Worm (Caenorhabditis elegans): ENCODE results near the gene T06C12.9.

DNA sequence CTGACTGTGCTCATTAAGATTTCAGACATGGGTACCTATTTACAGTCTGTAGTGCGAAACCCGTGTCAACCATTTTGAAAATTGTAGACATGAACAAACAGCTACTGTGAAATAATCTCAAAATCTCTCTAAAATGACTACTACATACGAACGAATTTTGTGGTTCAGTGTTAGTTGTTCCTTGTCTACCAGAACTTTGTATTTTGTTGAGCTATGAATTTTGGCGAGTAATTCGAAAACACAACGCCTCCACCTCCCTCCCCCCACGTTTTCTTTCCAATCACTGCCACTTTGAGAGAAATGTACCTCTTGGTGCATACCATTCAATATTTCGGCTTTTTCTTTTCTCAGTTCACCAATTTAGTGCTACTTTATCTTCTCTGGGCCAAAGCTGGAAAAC is 6.8 kb upstream of the T06C12.9 start, which contains the start of gene T06C12.11:
- no peak for TF ChIP-seq elt-2 (tag; optimal IDR thresholded peaks at IDR 0.05)
- no peak for TF ChIP-seq C38D4.7 (GFP tag; optimal IDR thresholded peaks at IDR 0.05)
- TF ChIP-seq nhr-11 (tag; optimal IDR thresholded peaks at IDR 0.05): no peak
- no peak for TF ChIP-seq ahr-1 (tag; optimal IDR thresholded peaks at IDR 0.05)
- no peak for TF ChIP-seq syd-9 (tag; optimal IDR thresholded peaks at IDR 0.05)
- no peak for TF ChIP-seq unc-42 (tag; optimal IDR thresholded peaks at IDR 0.05)
- TF ChIP-seq ceh-6 (GFP tag; optimal IDR thresholded peaks at IDR 0.05): no peak
- TF ChIP-seq ceh-48 (tag; optimal IDR thresholded peaks at IDR 0.05): no peak

Data from whole organism, late embryonic.